Fruit fly (Drosophila melanogaster): ENCODE data around the gene CG17141.

The CG17141 gene

dm6 chr3R:22753895-22754774, 6.7 kb upstream of the CG17141 start (continued):
- TF ChIP-seq ssp (GFP tag; IDR thresholded peaks at IDR 0.05) (peak; percentile 37; the same call in 1 of the 2 replicates), pita (GFP tag; optimal IDR thresholded peaks at IDR 0.05) (no peak), crp (GFP tag; optimal IDR thresholded peaks at IDR 0.05) (peak in 1 of 2 experiments; percentile 1), stc (GFP tag; IDR thresholded peaks at IDR 0.05) (peak; percentile 10; the same call in 1 of the 2 replicates), ac (GFP tag; optimal IDR thresholded peaks at IDR 0.05) (no peak), CG11696 (GFP tag; IDR thresholded peaks at IDR 0.05) (no peak), sd (tag; optimal IDR thresholded peaks at IDR 0.05) (no peak), CG1602 (GFP tag; optimal IDR thresholded peaks at IDR 0.05) (peak; percentile 43), CG14965 (GFP tag; optimal IDR thresholded peaks at IDR 0.05; ENCODE audit: borderline replicate concordance) (no peak), CG3838 (GFP tag; optimal IDR thresholded peaks at IDR 0.05) (no peak), CG16863 (GFP tag; optimal IDR thresholded peaks at IDR 0.05) (peak; percentile 37), klu (GFP tag; IDR thresholded peaks at IDR 0.05) (no peak), Optix (GFP tag; IDR thresholded peaks at IDR 0.05) (peak; percentile 34; the same call in 1 of the 3 replicates), Med (GFP tag) (peak; percentile 86), bcd (GFP tag; optimal IDR thresholded peaks at IDR 0.05) (peak; percentile 72), btn (GFP tag; optimal IDR thresholded peaks at IDR 0.05) (no peak), kah (GFP tag; optimal IDR thresholded peaks at IDR 0.05) (peak; percentile 33), Lhr (GFP tag; optimal IDR thresholded peaks at IDR 0.05) (no peak), bbx (GFP tag; IDR thresholded peaks at IDR 0.05; ENCODE audit: partially characterized antibody) (peak; percentile 61), CG12071 (GFP tag; optimal IDR thresholded peaks at IDR 0.05) (peak; percentile 38), ranshi (GFP tag; IDR thresholded peaks at IDR 0.05) (0 out of 2 replicates have a peak, but pooled peaks have one; percentile 16), MTF-1 (GFP tag; optimal IDR thresholded peaks at IDR 0.05; ENCODE audit: borderline replicate concordance) (no peak), HLHmδ (GFP tag; optimal IDR thresholded peaks at IDR 0.05) (no peak), CG31388 (GFP tag; optimal IDR thresholded peaks at IDR 0.05) (no peak), B-H2 (GFP tag; optimal IDR thresholded peaks at IDR 0.05) (peak; percentile 9), Camta (GFP tag; optimal IDR thresholded peaks at IDR 0.05) (peak; percentile 64), CG31441 (GFP tag; IDR thresholded peaks at IDR 0.05) (peak; percentile 77; the same call in 1 of the 2 replicates), CG7271 (tag; optimal IDR thresholded peaks at IDR 0.05) (no peak), CG42726 (GFP tag; IDR thresholded peaks at IDR 0.05; ENCODE audit: partially characterized antibody) (0 out of 2 replicates have a peak, but pooled peaks have one; percentile 30), CG13296 (GFP tag; optimal IDR thresholded peaks at IDR 0.05) (peak; percentile 16), ftz-f1 (GFP tag; optimal IDR thresholded peaks at IDR 0.05) (peak; percentile 51), CG17612 (GFP tag; IDR thresholded peaks at IDR 0.05) (0 out of 2 replicates have a peak, but pooled peaks have one; percentile 44), cas (GFP tag; IDR thresholded peaks at IDR 0.05) (0 out of 2 replicates have a peak, but pooled peaks have one; percentile 25), dimm (GFP tag; IDR thresholded peaks at IDR 0.05) (no peak), dysf (GFP tag; IDR thresholded peaks at IDR 0.05) (peak; percentile 68), CG6683 (GFP tag; optimal IDR thresholded peaks at IDR 0.05) (no peak), CG18619 (GFP tag; optimal IDR thresholded peaks at IDR 0.05) (peak; percentile 76), CG7357 (GFP tag; IDR thresholded peaks at IDR 0.05) (0 out of 3 replicates have a peak, but pooled peaks have one; percentile 6), Ptx1 (GFP tag; IDR thresholded peaks at IDR 0.05) (peak; percentile 65), trem (tag; optimal IDR thresholded peaks at IDR 0.05) (peak; percentile 0), CG1233 (GFP tag; optimal IDR thresholded peaks at IDR 0.05) (peak; percentile 66), Hr39 (optimal IDR thresholded peaks at IDR 0.05) (no peak), CG11085 (GFP tag; IDR thresholded peaks at IDR 0.05) (no peak; the same call in 1 of the 2 replicates), fd96Cb (tag; optimal IDR thresholded peaks at IDR 0.05) (peak; percentile 59), wdn (GFP tag; IDR thresholded peaks at IDR 0.05) (peak; percentile 35; the same call in 1 of the 2 replicates), CG4707 (GFP tag; optimal IDR thresholded peaks at IDR 0.05) (peak; percentile 66), Stat92E (GFP tag; optimal IDR thresholded peaks at IDR 0.05) (no peak), Rx (GFP tag; IDR thresholded peaks at IDR 0.05) (peak; percentile 57)
